Fruit fly (Drosophila melanogaster): ENCODE data around the gene Npc2b.
A peak's percentile ranks its signal among the peaks of the same experiment; 100 is the strongest.

Npc2b gene

DNA sequence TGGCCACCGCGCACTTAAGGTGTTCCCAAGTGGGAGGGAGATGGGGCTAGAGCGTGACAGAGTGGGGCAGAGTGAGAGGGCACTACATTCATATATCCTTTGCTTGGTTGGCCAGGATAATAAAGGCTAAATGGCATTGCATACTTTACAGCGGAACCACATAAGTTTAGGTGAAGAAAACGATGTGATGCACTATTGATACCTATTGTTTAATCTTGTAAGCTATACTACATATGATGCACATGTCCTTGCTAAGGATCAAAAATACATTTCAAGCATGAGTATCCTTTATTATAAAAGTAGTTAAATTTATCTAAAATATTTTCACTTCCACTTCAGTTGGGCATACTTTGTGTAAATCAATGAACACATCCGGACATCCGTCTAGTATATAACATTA lies 48.3 kb upstream of the Npc2b start (continued):
- TF ChIP-seq Ptx1 (GFP tag; IDR thresholded peaks at IDR 0.05) (peak; percentile 56; the same call in 1 of the 2 replicates), CG30431 (GFP tag; optimal IDR thresholded peaks at IDR 0.05) (no peak), pnt (GFP tag; optimal IDR thresholded peaks at IDR 0.05) (no peak), unc-4 (GFP tag; IDR thresholded peaks at IDR 0.05; ENCODE audit: partially characterized antibody) (no peak), CG9797 (GFP tag; optimal IDR thresholded peaks at IDR 0.05) (no peak), Fer2 (tag; optimal IDR thresholded peaks at IDR 0.05) (no peak), Sox102F (GFP tag; optimal IDR thresholded peaks at IDR 0.05) (peak; percentile 46), Deaf1 (tag; optimal IDR thresholded peaks at IDR 0.05) (no peak), CG11085 (GFP tag; IDR thresholded peaks at IDR 0.05) (no peak), hkb (optimal IDR thresholded peaks at IDR 0.05) (no peak), hkb (GFP tag; IDR thresholded peaks at IDR 0.05) (no peak), mirr (GFP tag; optimal IDR thresholded peaks at IDR 0.05) (no peak), zfh1 (GFP tag; IDR thresholded peaks at IDR 0.05) (peak; percentile 62; the same call in 2 of the 3 replicates), Hr3 (GFP tag; optimal IDR thresholded peaks at IDR 0.05) (peak; percentile 13), Pdp1 (GFP tag; optimal IDR thresholded peaks at IDR 0.05) (peak in 1 of 2 experiments; percentile 9), Dref (GFP tag; IDR thresholded peaks at IDR 0.05) (no peak), Hsf (GFP tag; optimal IDR thresholded peaks at IDR 0.05) (peak; percentile 36), prd (optimal IDR thresholded peaks at IDR 0.05) (no peak), prd (GFP tag; IDR thresholded peaks at IDR 0.05) (peak; percentile 72; the same call in 2 of the 3 replicates), esg (GFP tag; conservative IDR thresholded peaks at IDR 0.05) (no peak), lola (GFP tag; optimal IDR thresholded peaks at IDR 0.05) (peak in 1 of 3 experiments; percentile 44), CG43689 (GFP tag; IDR thresholded peaks at IDR 0.05) (no peak), Bgb (GFP tag; IDR thresholded peaks at IDR 0.05; ENCODE audit: partially characterized antibody) (no peak), Xrp1 (GFP tag; IDR thresholded peaks at IDR 0.05) (peak; percentile 51; the same call in 1 of the 2 replicates), Nf-YC (tag; optimal IDR thresholded peaks at IDR 0.05) (peak; percentile 26), CG14965 (GFP tag; optimal IDR thresholded peaks at IDR 0.05; ENCODE audit: borderline replicate concordance) (no peak), CG14667 (GFP tag; IDR thresholded peaks at IDR 0.05) (no peak), CG2712 (tag; optimal IDR thresholded peaks at IDR 0.05) (peak; percentile 2), Asciz (GFP tag; optimal IDR thresholded peaks at IDR 0.05) (no peak), sens (GFP tag) (peak; percentile 81), ci (GFP tag; IDR thresholded peaks at IDR 0.05) (0 out of 3 replicates have a peak, but pooled peaks have one; percentile 38), CG10979 (tag; optimal IDR thresholded peaks at IDR 0.05) (peak; percentile 0), sna (GFP tag; IDR thresholded peaks at IDR 0.05; ENCODE audit: partially characterized antibody) (no peak), Sry-δ (GFP tag; optimal IDR thresholded peaks at IDR 0.05) (no peak), CG11504 (tag; optimal IDR thresholded peaks at IDR 0.05) (no peak), CG17328 (GFP tag; IDR thresholded peaks at IDR 0.05) (no peak), kah (GFP tag; optimal IDR thresholded peaks at IDR 0.05) (no peak), ash1 (GFP tag; optimal IDR thresholded peaks at IDR 0.05) (no peak), exex (tag; optimal IDR thresholded peaks at IDR 0.05) (no peak), Opbp (GFP tag; IDR thresholded peaks at IDR 0.05; ENCODE audit: partially characterized antibody) (no peak), ttk (GFP tag; IDR thresholded peaks at IDR 0.05) (no peak), CG4404 (GFP tag; IDR thresholded peaks at IDR 0.05) (peak; percentile 65), jigr1 (GFP tag; IDR thresholded peaks at IDR 0.05) (no peak), CG1602 (GFP tag; optimal IDR thresholded peaks at IDR 0.05) (peak; percentile 24), CG6272 (GFP tag; IDR thresholded peaks at IDR 0.05) (no peak), CG10267 (tag; optimal IDR thresholded peaks at IDR 0.05) (no peak), CG10366 (GFP tag; IDR thresholded peaks at IDR 0.05) (peak; percentile 39), chif (GFP tag; optimal IDR thresholded peaks at IDR 0.05) (peak in 1 of 2 experiments; percentile 11), CG11247 (GFP tag; IDR thresholded peaks at IDR 0.05) (no peak), pan (optimal IDR thresholded peaks at IDR 0.05) (no peak), pan (GFP tag; optimal IDR thresholded peaks at IDR 0.05 in 1 of 2, IDR thresholded peaks at IDR 0.05 in 1 of 2) (no peak), seq (GFP tag; IDR thresholded peaks at IDR 0.05) (0 out of 2 replicates have a peak, but pooled peaks have one; percentile 6)

Data from whole organism, embryonic.